Worm (Caenorhabditis elegans): ENCODE measurements around the gene Y57G7A.5.

Gene Y57G7A.5

ce11 chrII:1244420-1244959 is 30.8 kb downstream of the Y57G7A.5 start:
- TF ChIP-seq F26F4.8 (GFP tag; conservative IDR thresholded peaks at IDR 0.05) (no peak), madf-5 (GFP tag; IDR thresholded peaks at IDR 0.05) (no peak), saeg-2 (GFP tag; IDR thresholded peaks at IDR 0.05) (0 out of 2 replicates have a peak, but pooled peaks have one; percentile 30), mdl-1 (tag; optimal IDR thresholded peaks at IDR 0.05) (peak in 1 of 2 experiments; percentile 18), nhr-102 (tag; optimal IDR thresholded peaks at IDR 0.05) (peak; percentile 12), hif-1 (tag; optimal IDR thresholded peaks at IDR 0.05) (no peak), mxl-3 (GFP tag; optimal IDR thresholded peaks at IDR 0.05) (peak; percentile 91), egl-43 (GFP tag; IDR thresholded peaks at IDR 0.05) (0 out of 2 replicates have a peak, but pooled peaks have one; percentile 32), hlh-30 (tag; optimal IDR thresholded peaks at IDR 0.05; ENCODE audit: insufficient read depth) (peak; percentile 11), set-16 (GFP tag; IDR thresholded peaks at IDR 0.05) (peak; percentile 20; the same call in 1 of the 2 replicates), hlh-11 (tag; optimal IDR thresholded peaks at IDR 0.05) (peak; percentile 50)

- TF ChIP-seq madf-9 (GFP tag; conservative IDR thresholded peaks at IDR 0.05) (peak; percentile 92), fos-1 (tag; optimal IDR thresholded peaks at IDR 0.05) (no peak), zip-11 (GFP tag; IDR thresholded peaks at IDR 0.05) (no peak), F26F4.8 (GFP tag; conservative IDR thresholded peaks at IDR 0.05) (no peak), lin-38 (GFP tag; IDR thresholded peaks at IDR 0.05) (no peak), arid-1 (GFP tag; conservative IDR thresholded peaks at IDR 0.05) (no peak), lin-29 (GFP tag; IDR thresholded peaks at IDR 0.05) (0 out of 2 replicates have a peak, but pooled peaks have one; percentile 23), ceh-82 (tag; optimal IDR thresholded peaks at IDR 0.05) (no peak), hif-1 (tag; optimal IDR thresholded peaks at IDR 0.05) (no peak), F44E2.7 (GFP tag; IDR thresholded peaks at IDR 0.05) (no peak), T26A8.4 (GFP tag; IDR thresholded peaks at IDR 0.05) (peak; percentile 62), daf-19 (GFP tag; conservative IDR thresholded peaks at IDR 0.05) (no peak), spr-1 (tag; optimal IDR thresholded peaks at IDR 0.05) (no peak), nhr-42 (GFP tag; IDR thresholded peaks at IDR 0.05) (peak; percentile 46; the same call in 1 of the 2 replicates), php-3 (GFP tag; IDR thresholded peaks at IDR 0.05) (peak; percentile 57), dve-1 (tag; optimal IDR thresholded peaks at IDR 0.05; ENCODE audit: insufficient read depth) (peak; percentile 33), skn-1 (tag; optimal IDR thresholded peaks at IDR 0.05) (no peak), nhr-102 (tag; optimal IDR thresholded peaks at IDR 0.05) (peak; percentile 27), unc-39 (tag; optimal IDR thresholded peaks at IDR 0.05) (no peak), nhr-237 (tag; optimal IDR thresholded peaks at IDR 0.05) (no peak), ceh-20 (GFP tag; IDR thresholded peaks at IDR 0.05) (no peak), nhr-25 (tag; optimal IDR thresholded peaks at IDR 0.05; ENCODE audit: borderline replicate concordance, insufficient read depth) (no peak), ceh-32 (tag; optimal IDR thresholded peaks at IDR 0.05; ENCODE audit: poor library complexity) (no peak), Y5F2A.4 (GFP tag; optimal IDR thresholded peaks at IDR 0.05) (no peak), D1046.2 (GFP tag; IDR thresholded peaks at IDR 0.05) (no peak), cey-2 (tag; optimal IDR thresholded peaks at IDR 0.05; ENCODE audit: borderline replicate concordance, insufficient read depth) (no peak), snpc-1.2 (GFP tag; IDR thresholded peaks at IDR 0.05) (no peak), lim-7 (GFP tag; IDR thresholded peaks at IDR 0.05) (no peak), duxl-1 (tag; optimal IDR thresholded peaks at IDR 0.05; ENCODE audit: poor library complexity) (no peak), daf-16 (GFP tag; optimal IDR thresholded peaks at IDR 0.05) (peak in 1 of 2 experiments; percentile 88), daf-16 (tag; optimal IDR thresholded peaks at IDR 0.05) (peak; percentile 64), lin-1 (GFP tag; IDR thresholded peaks at IDR 0.05) (no peak), ZK337.2 (GFP tag; IDR thresholded peaks at IDR 0.05) (no peak), F49E8.2 (tag; optimal IDR thresholded peaks at IDR 0.05; ENCODE audit: borderline replicate concordance) (no peak), zag-1 (tag; optimal IDR thresholded peaks at IDR 0.05) (no peak), unc-130 (GFP tag; optimal IDR thresholded peaks at IDR 0.05) (no peak), dmd-6 (GFP tag; IDR thresholded peaks at IDR 0.05) (no peak), nhr-111 (GFP tag; optimal IDR thresholded peaks at IDR 0.05) (no peak), daf-12 (tag; optimal IDR thresholded peaks at IDR 0.05) (no peak), R02D3.7 (tag; optimal IDR thresholded peaks at IDR 0.05) (no peak)
Measured at ce11 chrII:1242475-1242874, 32.9 kb downstream of the Y57G7A.5 start.
